Worm (Caenorhabditis elegans) whole organism, L4 larva: ENCODE data around the gene F26F4.2.

ENCODE experiments used
- lim-7 ChIP-seq: fragments of 200-800 bp; sonication (Bioruptor generic); IDR thresholded peaks from 2 replicates; pipeline ENCODE4 v1.3.6; 2022; ENCODE audit warnings: missing genetic modification characterization, missing compliant biosample characterization
- snpc-4 ChIP-seq: fragments of 150-350 bp; optimal IDR thresholded peaks from 2 replicates; lab custom pipeline; 2014; ENCODE audit warnings: missing biosample characterization, missing genetic modification characterization
- zag-1 ChIP-seq: fragments of 150-350 bp; optimal IDR thresholded peaks from 2 replicates; lab custom pipeline; 2014; ENCODE audit warnings: missing biosample characterization, missing genetic modification characterization

DNA sequence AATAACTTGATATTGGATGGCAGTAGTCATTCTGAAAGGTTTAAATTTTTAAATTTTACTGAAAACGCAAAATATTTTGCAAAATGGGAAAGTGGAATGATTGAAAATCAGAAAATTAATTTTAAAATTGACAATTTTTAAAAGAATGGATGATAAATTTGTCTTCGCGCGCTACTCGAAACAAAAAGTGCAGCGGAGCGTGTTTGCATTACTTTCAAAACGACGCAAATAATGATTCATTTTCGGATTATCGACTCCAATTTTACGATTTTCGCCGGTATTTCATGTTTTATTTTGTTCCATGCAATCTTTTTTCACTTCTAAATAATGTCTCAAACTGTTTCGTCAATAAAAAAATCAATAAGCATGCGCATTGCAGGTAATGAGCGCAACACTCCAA lies 32.8 kb upstream of the F26F4.2 start, which contains the start of the genes tost-1 and arx-6:
- TF ChIP-seq lim-7 (GFP tag; lab: Robert Waterston, UW) (no peak), snpc-4 (tag; lab: Kevin White, UChicago) (no peak), zag-1 (tag; lab: Kevin White, UChicago) (no peak)
